Fruit fly (Drosophila melanogaster) whole organism, embryonic: ENCODE measurements around the gene CG42819.

ENCODE experiments used
- Adf1 ChIP-seq: fragments of 200-800 bp; sonication (Bioruptor generic); IDR thresholded peaks from 2 replicates; pipeline ENCODE4 v1.3.6; 2022; ENCODE audit warnings: missing biosample characterization, missing genetic modification characterization
- Awh ChIP-seq: fragments of 200-800 bp; sonication (Bioruptor generic); IDR thresholded peaks from 2 replicates; pipeline ENCODE4, ENCODE4 v1.3.6; 2022; ENCODE audit warnings: missing biosample characterization, missing genetic modification characterization
- BtbVII ChIP-seq: fragments of 200-800 bp; sonication (Bioruptor generic); optimal IDR thresholded peaks from 3 replicates; lab custom pipeline; 2017; ENCODE audit warnings: missing biosample characterization, mild to moderate bottlenecking, missing genetic modification characterization
- CG10321 ChIP-seq: fragments of 200-800 bp; sonication (Bioruptor generic); IDR thresholded peaks from 2 replicates; pipeline ENCODE4 v1.3.6; 2022; ENCODE audit warnings: missing biosample characterization, missing genetic modification characterization
- CG11093 ChIP-seq: fragments of 200-800 bp; sonication (Bioruptor generic); IDR thresholded peaks from 3 replicates; pipeline ENCODE4 v1.3.6; 2022; ENCODE audit warnings: missing biosample characterization, missing genetic modification characterization
- CG12104 ChIP-seq: fragments of 200-800 bp; sonication (Bioruptor generic); optimal IDR thresholded peaks from 3 replicates; lab custom pipeline; 2016; ENCODE audit warnings: missing biosample characterization, missing genetic modification characterization
- CG1233 ChIP-seq: fragments of 200-800 bp; sonication (Bioruptor generic); optimal IDR thresholded peaks from 4 replicates; lab custom pipeline; 2018; ENCODE audit warnings: missing biosample characterization, mild to moderate bottlenecking, missing genetic modification characterization
- CG14014 ChIP-seq: fragments of 200-800 bp; sonication (Bioruptor generic); IDR thresholded peaks from 2 replicates; pipeline ENCODE4 v1.3.6; 2022; ENCODE audit warnings: missing biosample characterization, missing genetic modification characterization
- CG14860 ChIP-seq: fragments of 200-800 bp; sonication (Bioruptor generic); IDR thresholded peaks from 3 replicates; pipeline ENCODE4 v1.3.6; 2022; ENCODE audit warnings: missing biosample characterization, missing genetic modification characterization; ENCODE audit not compliant: partially characterized antibody
- CG1602 ChIP-seq: fragments of 200-800 bp; sonication (Bioruptor generic); optimal IDR thresholded peaks from 3 replicates; lab custom pipeline; 2016; ENCODE audit warnings: missing biosample characterization, missing genetic modification characterization
- CG16779 ChIP-seq: fragments of 200-800 bp; sonication (Bioruptor generic); IDR thresholded peaks from 2 replicates; pipeline ENCODE4 v1.3.6; 2022; ENCODE audit warnings: missing biosample characterization, missing genetic modification characterization
- CG17568 ChIP-seq: fragments of 200-800 bp; sonication (Bioruptor generic); optimal IDR thresholded peaks from 2 replicates; lab custom pipeline; 2018; ENCODE audit warnings: missing biosample characterization, mild to moderate bottlenecking, missing genetic modification characterization, moderate library complexity
- CG1832 ChIP-seq: fragments of 200-800 bp; sonication (Bioruptor generic); optimal IDR thresholded peaks from 2 replicates; lab custom pipeline; 2017; ENCODE audit warnings: missing biosample characterization, mild to moderate bottlenecking, missing genetic modification characterization, inconsistent platforms
- CG3163 ChIP-seq: fragments of 200-800 bp; sonication (Bioruptor generic); optimal IDR thresholded peaks from 3 replicates; lab custom pipeline; 2016; ENCODE audit warnings: missing biosample characterization, missing genetic modification characterization
- CG5180 ChIP-seq: fragments of 200-800 bp; sonication (Bioruptor generic); optimal IDR thresholded peaks from 3 replicates; lab custom pipeline; 2017; ENCODE audit warnings: missing biosample characterization, missing genetic modification characterization, mild to moderate bottlenecking, moderate library complexity, missing genetic modification reagents
- CG6765 ChIP-seq: fragments of 200-800 bp; sonication (Bioruptor generic); optimal IDR thresholded peaks from 3 replicates; lab custom pipeline; 2017; ENCODE audit warnings: missing biosample characterization, mild to moderate bottlenecking, missing genetic modification characterization
- CG7745 ChIP-seq: fragments of 200-800 bp; sonication (Bioruptor generic); optimal IDR thresholded peaks from 2 replicates; lab custom pipeline; 2018; ENCODE audit warnings: missing biosample characterization, mild to moderate bottlenecking, missing genetic modification characterization, moderate library complexity
- CG9817 ChIP-seq: fragments of 200-800 bp; sonication (Bioruptor generic); optimal IDR thresholded peaks from 2 replicates; lab custom pipeline; 2018; ENCODE audit warnings: missing biosample characterization, mild to moderate bottlenecking, missing genetic modification characterization, moderate library complexity
- D19B ChIP-seq: fragments of 200-800 bp; sonication (Bioruptor generic); optimal IDR thresholded peaks from 2 replicates; lab custom pipeline; 2017; ENCODE audit warnings: missing biosample characterization, mild to moderate bottlenecking, missing genetic modification characterization
- Dbx ChIP-seq: fragments of 200-800 bp; sonication (Bioruptor generic); IDR thresholded peaks from 3 replicates; pipeline ENCODE4 v1.3.6; 2022; ENCODE audit warnings: missing biosample characterization, missing genetic modification characterization
- Deaf1 ChIP-seq: fragments of 200-800 bp; optimal IDR thresholded peaks from 3 replicates; lab custom pipeline; 2019; ENCODE audit warnings: missing biosample characterization, mild to moderate bottlenecking, missing genetic modification characterization, moderate library complexity
- Dref ChIP-seq: fragments of 200-800 bp; sonication (Bioruptor generic); IDR thresholded peaks from 2 replicates; pipeline ENCODE4 v1.3.6; 2022; ENCODE audit warnings: missing biosample characterization, missing genetic modification characterization
- GATAe ChIP-seq: fragments of 200-800 bp; sonication (Bioruptor generic); conservative IDR thresholded peaks from 2 replicates; pipeline ENCODE4 v1.3.6; 2022; ENCODE audit warnings: missing biosample characterization, missing genetic modification characterization
- HLH4C ChIP-seq: fragments of 200-800 bp; sonication (Bioruptor generic); IDR thresholded peaks from 3 replicates; pipeline ENCODE4 v1.3.6; 2022; ENCODE audit warnings: missing biosample characterization, missing genetic modification characterization; ENCODE audit not compliant: partially characterized antibody
- HmgZ ChIP-seq: fragments of 200-800 bp; sonication (Bioruptor generic); optimal IDR thresholded peaks from 2 replicates; lab custom pipeline; 2018; ENCODE audit warnings: missing biosample characterization, mild to moderate bottlenecking, missing genetic modification characterization
- Hr39 ChIP-seq: fragments of >200 bp; optimal IDR thresholded peaks from 2 replicates; lab custom pipeline; 2017
- MESR4 ChIP-seq: fragments of 200-800 bp; sonication (Bioruptor generic); optimal IDR thresholded peaks from 2 replicates; lab custom pipeline; 2018; ENCODE audit warnings: missing biosample characterization, mild to moderate bottlenecking, missing genetic modification characterization, moderate library complexity
- Med ChIP-seq: fragments of 200-800 bp; sonication (Bioruptor generic); peaks from one replicate; lab custom pipeline; 2016; ENCODE audit warnings: missing biosample characterization, missing genetic modification characterization, mild to moderate bottlenecking, inconsistent platforms, moderate library complexity
- Nf-YB ChIP-seq: fragments of 200-800 bp; sonication (Bioruptor generic); optimal IDR thresholded peaks from 3 replicates; lab custom pipeline; 2019; ENCODE audit warnings: missing biosample characterization, mild to moderate bottlenecking, missing genetic modification characterization, moderate library complexity
- Side ChIP-seq: fragments of 200-800 bp; sonication (Bioruptor generic); optimal IDR thresholded peaks from 2 replicates; lab custom pipeline; 2016; ENCODE audit warnings: missing biosample characterization, missing genetic modification characterization
- Sin3A ChIP-seq: fragments of >200 bp; optimal IDR thresholded peaks from 2 replicates; lab custom pipeline; 2018
- Trl ChIP-seq, 3 experiments: fragments of >200 bp in 2 of 3; fragments of 200-800 bp in 1 of 3; sonication (Bioruptor generic) in 1 of 3; optimal IDR thresholded peaks; 2 replicates in 1 of 3; 3 replicates in 2 of 3; lab custom pipeline; 2016 to 2017; ENCODE audit warnings: missing biosample characterization in 1 of 3, missing genetic modification characterization in 1 of 3
- YL-1 ChIP-seq: fragments of 200-800 bp; sonication (Bioruptor generic); optimal IDR thresholded peaks from 3 replicates; lab custom pipeline; 2017; ENCODE audit warnings: missing biosample characterization, mild to moderate bottlenecking, missing genetic modification characterization
- cato ChIP-seq: fragments of 200-800 bp; sonication (Bioruptor generic); optimal IDR thresholded peaks from 2 replicates; lab custom pipeline; 2016; ENCODE audit warnings: missing biosample characterization, missing genetic modification characterization, borderline replicate concordance
- chinmo ChIP-seq: fragments of 200-800 bp; sonication (Bioruptor generic); IDR thresholded peaks from 4 replicates; pipeline ENCODE4 v1.3.6; 2022; ENCODE audit warnings: missing biosample characterization, missing genetic modification characterization; ENCODE audit not compliant: partially characterized antibody
- crp ChIP-seq, 2 experiments: fragments of 200-800 bp; sonication (Bioruptor generic); optimal IDR thresholded peaks; 2 replicates in 1 of 2; 3 replicates in 1 of 2; lab custom pipeline; 2017; ENCODE audit warnings: missing biosample characterization in 2 of 2, missing genetic modification characterization in 2 of 2, mild to moderate bottlenecking in 1 of 2, moderate library complexity in 1 of 2
- eve ChIP-seq, 2 experiments: fragments of >200 bp; optimal IDR thresholded peaks; 2 replicates each; lab custom pipeline; 2017; ENCODE audit warnings: missing biosample characterization in 2 of 2, missing genetic modification characterization in 2 of 2
- exex ChIP-seq: fragments of 200-800 bp; sonication (Bioruptor generic); optimal IDR thresholded peaks from 4 replicates; lab custom pipeline; 2018; ENCODE audit warnings: missing biosample characterization, mild to moderate bottlenecking, missing genetic modification characterization, moderate library complexity
- fd96Cb ChIP-seq: fragments of 200-800 bp; sonication (Bioruptor generic); optimal IDR thresholded peaks from 2 replicates; lab custom pipeline; 2018; ENCODE audit warnings: missing biosample characterization, mild to moderate bottlenecking, missing genetic modification characterization, moderate library complexity
- grn ChIP-seq: fragments of 200-800 bp; sonication (Bioruptor generic); optimal IDR thresholded peaks from 3 replicates; lab custom pipeline; 2017; ENCODE audit warnings: missing biosample characterization, missing genetic modification characterization
- lab ChIP-seq: fragments of 200-800 bp; sonication (Bioruptor generic); optimal IDR thresholded peaks from 3 replicates; lab custom pipeline; 2017; ENCODE audit warnings: missing biosample characterization, missing genetic modification characterization, mild to moderate bottlenecking, moderate library complexity, missing genetic modification reagents
- sd ChIP-seq: fragments of 200-800 bp; sonication (Bioruptor generic); optimal IDR thresholded peaks from 3 replicates; lab custom pipeline; 2018; ENCODE audit warnings: missing biosample characterization, mild to moderate bottlenecking, missing genetic modification characterization, moderate library complexity
- slou ChIP-seq: fragments of 200-800 bp; sonication (Bioruptor generic); optimal IDR thresholded peaks from 3 replicates; lab custom pipeline; 2016; ENCODE audit warnings: missing biosample characterization, missing genetic modification characterization
- stc ChIP-seq: fragments of 200-800 bp; sonication (Bioruptor generic); IDR thresholded peaks from 2 replicates; pipeline ENCODE4 v1.3.6; 2022; ENCODE audit warnings: missing biosample characterization, missing genetic modification characterization
- stwl ChIP-seq: fragments of 200-800 bp; sonication (Bioruptor generic); optimal IDR thresholded peaks from 3 replicates; lab custom pipeline; 2018; ENCODE audit warnings: missing biosample characterization, mild to moderate bottlenecking, missing genetic modification characterization, moderate library complexity
- sug ChIP-seq: fragments of 200-800 bp; optimal IDR thresholded peaks from 2 replicates; lab custom pipeline; 2019; ENCODE audit warnings: missing biosample characterization, mild to moderate bottlenecking, missing genetic modification characterization, moderate library complexity
- vvl ChIP-seq: fragments of 200-800 bp; sonication (Bioruptor generic); IDR thresholded peaks from 2 replicates; pipeline ENCODE4 v1.3.6; 2022; ENCODE audit warnings: missing biosample characterization, missing genetic modification characterization

CG42819 gene

DNA sequence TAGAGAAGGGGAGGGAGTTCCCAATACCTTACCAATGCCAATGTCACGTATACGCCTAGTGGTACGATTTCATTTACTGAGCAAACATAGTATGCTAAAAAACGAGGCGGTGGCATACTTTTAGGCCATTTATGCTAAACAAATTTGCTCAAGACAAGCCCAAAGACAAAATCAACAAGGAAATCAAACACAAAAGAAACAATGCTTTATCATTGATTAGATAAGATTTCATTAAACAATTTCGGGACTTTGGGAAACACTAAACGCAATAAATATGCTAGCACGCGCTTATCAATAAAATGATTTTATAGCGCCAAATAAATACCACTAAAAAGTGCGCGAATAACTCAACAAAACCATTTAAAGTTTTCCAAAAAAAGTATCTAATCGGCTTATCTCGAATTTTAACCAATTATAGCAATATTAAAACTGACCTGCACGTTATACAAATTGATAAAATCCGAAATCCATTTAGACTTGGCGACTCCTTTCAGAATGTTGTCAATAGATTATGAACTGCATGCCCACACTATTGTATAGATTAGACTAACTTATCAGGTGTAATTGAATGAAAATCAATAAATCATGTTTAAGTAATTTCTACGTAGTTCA is 38.5 kb downstream of the CG42819 start (continued):
- TF ChIP-seq HLH4C (GFP tag; lab: Robert Waterston, UW), result no peak
- no peak for TF ChIP-seq CG1602 (GFP tag; lab: Kevin White, UChicago)
- peak; percentile 52; the same call in 1 of the 2 replicates for TF ChIP-seq CG14014 (GFP tag; lab: Robert Waterston, UW)
- TF ChIP-seq CG17568 (GFP tag; lab: Kevin White, UChicago), result peak; percentile 54
- no peak for TF ChIP-seq CG11093 (GFP tag; lab: Robert Waterston, UW)
- TF ChIP-seq Dbx (GFP tag; lab: Robert Waterston, UW), result peak; percentile 25; the same call in 1 of the 3 replicates
- peak; percentile 12 for TF ChIP-seq CG9817 (tag; lab: Kevin White, UChicago)
- no peak for TF ChIP-seq MESR4 (GFP tag; lab: Kevin White, UChicago)
- peak; percentile 16 for TF ChIP-seq Side
- TF ChIP-seq CG6765 (GFP tag; lab: Kevin White, UChicago), result peak; percentile 26
- TF ChIP-seq CG12104 (GFP tag; lab: Kevin White, UChicago), result no peak
- TF ChIP-seq CG14860 (GFP tag; lab: Robert Waterston, UW), result no peak
- peak; percentile 46 for TF ChIP-seq sug
- no peak for TF ChIP-seq CG16779 (GFP tag; lab: Robert Waterston, UW)
- TF ChIP-seq slou (GFP tag; lab: Kevin White, UChicago), result no peak
- TF ChIP-seq Dref, result no peak
- peak; percentile 17 for TF ChIP-seq YL-1 (GFP tag; lab: Kevin White, UChicago)
- TF ChIP-seq stwl, result no peak
- no peak for TF ChIP-seq Hr39 (lab: Kevin White, UChicago)
- no peak; the same call in 1 of the 2 replicates for TF ChIP-seq Awh (GFP tag; lab: Robert Waterston, UW)
- TF ChIP-seq Nf-YB (GFP tag; lab: Kevin White, UChicago), result peak; percentile 3

dm6 chr2L:8346260-8346659 is 42.9 kb downstream of the CG42819 start, which contains the start of gene CG7778:
Gene CG7778, plus strand, starts transcription at chr2L:8346620.
- TF ChIP-seq Med (GFP tag; lab: Kevin White, UChicago) (peak; percentile 58), vvl (GFP tag; lab: Robert Waterston, UW) (0 out of 2 replicates have a peak, but pooled peaks have one; percentile 26), stc (GFP tag; lab: Robert Waterston, UW) (peak; percentile 30; the same call in 1 of the 2 replicates), sd (tag; lab: Kevin White, UChicago) (peak; percentile 20), Trl (optimal IDR thresholded peaks at IDR 0.05; lab: Kevin White, UChicago) (peak; percentile 60 to 65), Trl (GFP tag; optimal IDR thresholded peaks at IDR 0.05; lab: Kevin White, UChicago) (no peak), CG7745 (tag; lab: Kevin White, UChicago) (peak; percentile 44), GATAe (GFP tag; lab: Robert Waterston, UW) (no peak), CG10321 (GFP tag; lab: Robert Waterston, UW) (peak; percentile 46; the same call in 1 of the 2 replicates), eve (GFP tag; optimal IDR thresholded peaks at IDR 0.05; lab: Kevin White, UChicago) (no peak), CG1832 (GFP tag; lab: Kevin White, UChicago) (peak; percentile 65), fd96Cb (tag; lab: Kevin White, UChicago) (no peak), crp (GFP tag; optimal IDR thresholded peaks at IDR 0.05; lab: Kevin White, UChicago) (no peak), Adf1 (GFP tag; lab: Robert Waterston, UW) (peak; percentile 82), CG3163 (peak; percentile 94), exex (tag; lab: Kevin White, UChicago) (peak; percentile 48)

DNA sequence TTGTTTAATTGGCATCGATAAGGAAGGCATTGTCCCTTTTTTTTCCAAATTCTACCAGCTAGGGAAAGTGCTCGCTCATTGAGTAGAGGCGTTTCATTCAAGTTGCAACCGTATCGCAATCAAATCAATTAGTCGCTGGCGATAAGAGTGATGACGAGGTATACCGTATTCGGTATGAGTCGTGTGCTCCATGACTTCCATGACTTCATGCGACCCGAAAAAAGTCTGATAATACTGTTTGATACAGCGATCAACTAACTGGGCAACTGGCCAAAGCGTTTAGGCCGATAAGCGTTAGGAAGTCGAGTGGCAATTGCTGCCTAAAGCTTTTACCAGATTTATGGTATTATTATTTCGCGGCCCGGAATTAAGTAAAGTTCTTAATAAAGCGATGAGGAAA is 44.6 kb downstream of the CG42819 start:
- peak; percentile 74 for TF ChIP-seq CG5180 (GFP tag; lab: Kevin White, UChicago)
- TF ChIP-seq D19B (GFP tag; lab: Kevin White, UChicago), result peak; percentile 48
- TF ChIP-seq chinmo (GFP tag; lab: Robert Waterston, UW), result 0 out of 4 replicates have a peak, but pooled peaks have one; percentile 37
- TF ChIP-seq CG1233 (GFP tag; lab: Kevin White, UChicago), result no peak
- TF ChIP-seq cato, result no peak
- no peak for TF ChIP-seq Sin3A
- TF ChIP-seq Deaf1 (tag; lab: Kevin White, UChicago), result peak; percentile 16
- peak; percentile 83 for TF ChIP-seq grn (GFP tag; lab: Kevin White, UChicago)
- TF ChIP-seq HmgZ (tag; lab: Kevin White, UChicago), result peak; percentile 27
- peak; percentile 96 for TF ChIP-seq exex (tag; lab: Kevin White, UChicago)
- peak; percentile 2 for TF ChIP-seq BtbVII (GFP tag; lab: Kevin White, UChicago)
- peak; percentile 39 for TF ChIP-seq lab (GFP tag; lab: Kevin White, UChicago)
